Worm (Caenorhabditis elegans): ENCODE data around the gene vgln-1.

DNA sequence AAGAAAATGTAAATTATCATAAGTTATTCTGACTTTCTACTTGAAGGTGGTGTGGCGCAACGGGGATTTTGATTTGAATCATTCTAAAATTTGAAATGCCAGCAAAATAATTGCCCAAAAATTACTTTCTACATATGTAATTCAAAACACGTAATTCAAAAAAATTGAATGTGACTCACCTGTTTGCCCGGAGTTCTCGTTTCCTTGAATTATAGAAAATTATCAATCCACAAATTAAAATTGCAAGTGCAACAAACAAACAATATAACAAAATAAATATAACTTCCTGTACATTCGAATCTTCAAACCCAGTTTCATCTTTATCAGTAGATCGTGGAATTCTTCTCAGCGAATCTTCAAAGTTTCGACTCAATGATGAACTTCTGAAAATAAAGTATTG, 22.7 kb downstream of the vgln-1 start:
- TF ChIP-seq klf-2 (GFP tag; conservative IDR thresholded peaks at IDR 0.05): no peak
- no peak for TF ChIP-seq flt-1 (GFP tag; IDR thresholded peaks at IDR 0.05)
- no peak for TF ChIP-seq ztf-29 (GFP tag; IDR thresholded peaks at IDR 0.05)
- no peak for TF ChIP-seq med-1 (GFP tag; optimal IDR thresholded peaks at IDR 0.05; ENCODE audit: insufficient read depth)
- no peak for TF ChIP-seq T22C8.4 (GFP tag; IDR thresholded peaks at IDR 0.05)
- TF ChIP-seq tab-1 (GFP tag; IDR thresholded peaks at IDR 0.05): no peak
- TF ChIP-seq ref-1 (GFP tag; conservative IDR thresholded peaks at IDR 0.05): no peak
- TF ChIP-seq ztf-23 (GFP tag; IDR thresholded peaks at IDR 0.05): no peak
- no peak for TF ChIP-seq cog-1 (tag; optimal IDR thresholded peaks at IDR 0.05)

Data from whole organism, midembryonic.